Worm (Caenorhabditis elegans) whole organism, late embryonic: ENCODE measurements around the gene T13G4.1.

ENCODE experiments used
- C38D4.7 ChIP-seq: fragments of 200-800 bp; sonication (Bioruptor generic); optimal IDR thresholded peaks from 2 replicates; lab custom pipeline; 2018; ENCODE audit warnings: mild to moderate bottlenecking, missing genetic modification characterization, moderate library complexity, missing compliant biosample characterization
- ceh-30 ChIP-seq: fragments of 150-350 bp; optimal IDR thresholded peaks from 2 replicates; lab custom pipeline; 2014; ENCODE audit warnings: missing biosample characterization, missing genetic modification characterization
- ceh-31 ChIP-seq: sonication (generic microtip); optimal IDR thresholded peaks from 2 replicates; lab custom pipeline; 2016; ENCODE audit warnings: missing genetic modification characterization, missing compliant biosample characterization
- pax-1 ChIP-seq: fragments of 150-350 bp; optimal IDR thresholded peaks from 2 replicates; lab custom pipeline; 2014; ENCODE audit warnings: missing biosample characterization, missing genetic modification characterization
- pqm-1 ChIP-seq: sonication (generic microtip); optimal IDR thresholded peaks from 2 replicates; lab custom pipeline; 2016; ENCODE audit warnings: missing genetic modification characterization, missing compliant biosample characterization
- zip-5 ChIP-seq: sonication (generic microtip); optimal IDR thresholded peaks from 2 replicates; lab custom pipeline; 2016; ENCODE audit warnings: missing genetic modification characterization, missing compliant biosample characterization

ce11 chrX:1207915-1208314 lies 15.0 kb downstream of the T13G4.1 start:
- TF ChIP-seq pqm-1 (tag; lab: Kevin White, UChicago) (no peak), ceh-31 (tag; lab: Kevin White, UChicago) (no peak), C38D4.7 (GFP tag; lab: Kevin White, UChicago) (no peak), pax-1 (tag; lab: Kevin White, UChicago) (no peak), ceh-30 (tag; lab: Kevin White, UChicago) (no peak), zip-5 (no peak)
